Worm (Caenorhabditis elegans) whole organism, L4 larva: ENCODE results near the gene tars-1.

Experiments used
- D1046.2 ChIP-seq: fragments of 200-800 bp; sonication (Bioruptor generic); IDR thresholded peaks from 2 replicates; pipeline ENCODE4 v1.3.6; 2022; ENCODE audit warnings: missing genetic modification characterization, missing compliant biosample characterization
- F37D6.2 ChIP-seq: sonication (generic microtip); optimal IDR thresholded peaks from 2 replicates; lab custom pipeline; 2016; ENCODE audit warnings: mild to moderate bottlenecking, missing genetic modification characterization, missing compliant biosample characterization
- F44E2.7 ChIP-seq: fragments of 200-800 bp; sonication (Bioruptor generic); IDR thresholded peaks from 2 replicates; pipeline ENCODE4 v2.1.2; 2022; ENCODE audit warnings: missing genetic modification characterization, missing compliant biosample characterization
- T20F7.1 ChIP-seq: fragments of 200-800 bp; sonication (Bioruptor generic); optimal IDR thresholded peaks from 2 replicates; lab custom pipeline; 2018; ENCODE audit warnings: mild to moderate bottlenecking, missing genetic modification characterization, missing compliant biosample characterization
- Y105C5A.15 ChIP-seq: fragments of 200-800 bp; sonication (Bioruptor generic); IDR thresholded peaks from 2 replicates; pipeline ENCODE4 v1.3.6; 2022; ENCODE audit warnings: missing genetic modification characterization, missing compliant biosample characterization
- aha-1 ChIP-seq: fragments of 150-350 bp; peaks from one replicate; lab custom pipeline; 2014; ENCODE audit warnings: missing biosample characterization, missing genetic modification characterization
- ama-1 ChIP-seq: fragments of 150-350 bp; optimal IDR thresholded peaks from 2 replicates; lab custom pipeline; 2014; ENCODE audit warnings: inconsistent platforms, mixed read lengths
- arid-1 ChIP-seq: fragments of 200-800 bp; sonication (Bioruptor generic); conservative IDR thresholded peaks from 2 replicates; pipeline ENCODE4 v1.3.6; 2022; ENCODE audit warnings: missing genetic modification reagents, missing genetic modification characterization, missing compliant biosample characterization
- ceh-28 ChIP-seq: fragments of 150-350 bp; optimal IDR thresholded peaks from 2 replicates; lab custom pipeline; 2014; ENCODE audit warnings: missing biosample characterization, missing genetic modification reagents, missing genetic modification characterization
- ceh-32 ChIP-seq: sonication (generic microtip); optimal IDR thresholded peaks from 2 replicates; lab custom pipeline; 2016; ENCODE audit warnings: mild to moderate bottlenecking, missing genetic modification characterization, missing compliant biosample characterization; ENCODE audit not compliant: poor library complexity
- daf-16 ChIP-seq, 3 experiments: sonication (generic microtip); optimal IDR thresholded peaks; 2 replicates each; lab custom pipeline; 2016 to 2017; ENCODE audit warnings: missing genetic modification characterization in 3 of 3, missing genetic modification reagents in 3 of 3, mild to moderate bottlenecking in 2 of 3, missing compliant biosample characterization in 2 of 3, missing biosample characterization in 1 of 3, moderate library complexity in 1 of 3
- daf-19 ChIP-seq: fragments of 200-800 bp; sonication (Bioruptor generic); conservative IDR thresholded peaks from 2 replicates; pipeline ENCODE4 v1.3.6; 2022; ENCODE audit warnings: missing genetic modification characterization, missing compliant biosample characterization
- dmd-6 ChIP-seq: fragments of 200-800 bp; sonication (Bioruptor generic); IDR thresholded peaks from 2 replicates; pipeline ENCODE4 v1.3.6; 2022; ENCODE audit warnings: missing genetic modification reagents, missing genetic modification characterization, missing compliant biosample characterization
- dmd-8 ChIP-seq: fragments of 200-800 bp; sonication (Bioruptor generic); IDR thresholded peaks from 2 replicates; pipeline ENCODE4 v1.3.6; 2022; ENCODE audit warnings: missing genetic modification characterization, missing compliant biosample characterization
- dpl-1 ChIP-seq: fragments of 150-350 bp; optimal IDR thresholded peaks from 2 replicates; lab custom pipeline; 2014; ENCODE audit warnings: missing biosample characterization, missing genetic modification reagents, missing genetic modification characterization
- duxl-1 ChIP-seq: sonication (generic microtip); optimal IDR thresholded peaks from 2 replicates; lab custom pipeline; 2016; ENCODE audit warnings: mild to moderate bottlenecking, missing genetic modification characterization, moderate library complexity, missing compliant biosample characterization; ENCODE audit not compliant: poor library complexity
- dve-1 ChIP-seq: sonication (generic microtip); optimal IDR thresholded peaks from 2 replicates; lab custom pipeline; 2017; ENCODE audit warnings: antibody characterized with exemption, mild to moderate bottlenecking, missing genetic modification characterization, missing compliant biosample characterization; ENCODE audit not compliant: insufficient read depth
- hif-1 ChIP-seq, 2 experiments: sonication (generic microtip); optimal IDR thresholded peaks; 2 replicates each; lab custom pipeline; 2016 to 2017; ENCODE audit warnings: missing compliant biosample characterization in 2 of 2, missing genetic modification characterization in 2 of 2, missing genetic modification reagents in 2 of 2, missing genotype in 2 of 2, mild to moderate bottlenecking in 1 of 2
- hlh-11 ChIP-seq: fragments of 200-800 bp; sonication (Bioruptor generic); optimal IDR thresholded peaks from 2 replicates; lab custom pipeline; 2018; ENCODE audit warnings: mild to moderate bottlenecking, missing genetic modification characterization, missing compliant biosample characterization
- hmg-1.1 ChIP-seq: fragments of 200-800 bp; sonication (Bioruptor generic); IDR thresholded peaks from 2 replicates; pipeline ENCODE4 v1.3.6; 2022; ENCODE audit warnings: missing genetic modification reagents, missing genetic modification characterization, missing compliant biosample characterization
- jun-1 ChIP-seq: fragments of 150-350 bp; optimal IDR thresholded peaks from 2 replicates; lab custom pipeline; 2014; ENCODE audit warnings: missing biosample characterization, missing genetic modification reagents, missing genetic modification characterization
- lin-38 ChIP-seq: fragments of 200-800 bp; sonication (Bioruptor generic); IDR thresholded peaks from 2 replicates; pipeline ENCODE4 v1.3.6; 2022; ENCODE audit warnings: missing genetic modification reagents, missing genetic modification characterization, missing compliant biosample characterization
- mep-1 ChIP-seq: fragments of 150-350 bp; sonication (generic microtip); optimal IDR thresholded peaks from 3 replicates; lab custom pipeline; 2014; ENCODE audit warnings: missing biosample characterization, missing genetic modification characterization
- mes-2 ChIP-seq: sonication (generic microtip); optimal IDR thresholded peaks from 2 replicates; lab custom pipeline; 2016; ENCODE audit warnings: missing genotype, mild to moderate bottlenecking, missing genetic modification characterization, missing compliant biosample characterization; ENCODE audit not compliant: poor library complexity, severe bottlenecking
- mxl-2 ChIP-seq: fragments of 200-800 bp; sonication (Bioruptor generic); conservative IDR thresholded peaks from 2 replicates; pipeline ENCODE4 v1.3.6; 2022; ENCODE audit warnings: missing genetic modification reagents, missing genetic modification characterization, missing compliant biosample characterization
- nhr-102 ChIP-seq: sonication (generic microtip); optimal IDR thresholded peaks from 2 replicates; lab custom pipeline; 2016; ENCODE audit warnings: mild to moderate bottlenecking, missing genetic modification characterization, moderate library complexity, missing compliant biosample characterization
- nhr-42 ChIP-seq: fragments of 200-800 bp; sonication (Bioruptor generic); IDR thresholded peaks from 2 replicates; pipeline ENCODE4 v1.3.6; 2022; ENCODE audit warnings: missing genetic modification characterization, missing compliant biosample characterization
- pha-4 ChIP-seq, 2 experiments: fragments of 150-350 bp in 1 of 2; fragments of 200-800 bp in 1 of 2; sonication (Bioruptor generic) in 1 of 2; IDR thresholded peaks in 1 of 2; optimal IDR thresholded peaks in 1 of 2; 2 replicates each; pipeline versions ENCODE4 v1.3.6 to Lab custom; 2014 to 2022; ENCODE audit warnings: missing genetic modification characterization in 2 of 2, missing genetic modification reagents in 2 of 2, missing biosample characterization in 1 of 2, missing compliant biosample characterization in 1 of 2
- rbr-2 ChIP-seq: sonication (generic microtip); optimal IDR thresholded peaks from 2 replicates; lab custom pipeline; 2016; ENCODE audit warnings: missing genotype, missing genetic modification characterization, missing compliant biosample characterization
- snpc-1.2 ChIP-seq: fragments of 200-800 bp; sonication (Bioruptor generic); IDR thresholded peaks from 2 replicates; pipeline ENCODE4 v1.3.6; 2022; ENCODE audit warnings: missing genetic modification reagents, missing genetic modification characterization, missing compliant biosample characterization
- spr-1 ChIP-seq: sonication (generic microtip); optimal IDR thresholded peaks from 2 replicates; lab custom pipeline; 2016; ENCODE audit warnings: mild to moderate bottlenecking, missing genetic modification characterization, missing compliant biosample characterization
- spr-3 ChIP-seq: fragments of 200-800 bp; sonication (Bioruptor generic); optimal IDR thresholded peaks from 2 replicates; lab custom pipeline; 2018; ENCODE audit warnings: mild to moderate bottlenecking, missing genetic modification characterization, missing compliant biosample characterization
- tra-1 ChIP-seq: fragments of 200-800 bp; sonication (Bioruptor generic); IDR thresholded peaks from 2 replicates; pipeline ENCODE4 v1.3.6; 2022; ENCODE audit warnings: missing genetic modification reagents, missing genetic modification characterization, missing compliant biosample characterization
- unc-39 ChIP-seq: sonication (generic microtip); optimal IDR thresholded peaks from 2 replicates; lab custom pipeline; 2017; ENCODE audit warnings: missing biosample characterization, missing genetic modification characterization
- zag-1 ChIP-seq: fragments of 150-350 bp; optimal IDR thresholded peaks from 2 replicates; lab custom pipeline; 2014; ENCODE audit warnings: missing biosample characterization, missing genetic modification characterization
- zfp-2 ChIP-seq: sonication (generic microtip); optimal IDR thresholded peaks from 2 replicates; lab custom pipeline; 2016; ENCODE audit warnings: mild to moderate bottlenecking, missing genetic modification characterization, missing compliant biosample characterization
- zfp-3 ChIP-seq: fragments of 200-800 bp; sonication (Bioruptor generic); conservative IDR thresholded peaks from 2 replicates; pipeline ENCODE4 v1.3.6; 2022; ENCODE audit warnings: missing genetic modification reagents, missing genetic modification characterization, missing compliant biosample characterization

Gene tars-1

ce11 chrII:11733850-11734249, 38.4 kb upstream of the tars-1 start:
- TF ChIP-seq pha-4 (GFP tag; IDR thresholded peaks at IDR 0.05; lab: Robert Waterston, UW) = no peak
- TF ChIP-seq pha-4 (tag; optimal IDR thresholded peaks at IDR 0.05; lab: Kevin White, UChicago) = no peak
- no peak for TF ChIP-seq zag-1 (tag; lab: Kevin White, UChicago)
- no peak for TF ChIP-seq ceh-28 (tag; lab: Kevin White, UChicago)
- TF ChIP-seq dmd-8 = no peak
- no peak for TF ChIP-seq zfp-2 (tag; lab: Kevin White, UChicago)
- no peak for TF ChIP-seq daf-19 (GFP tag; lab: Robert Waterston, UW)
- TF ChIP-seq F44E2.7 (GFP tag; lab: Robert Waterston, UW) = no peak
- TF ChIP-seq F37D6.2 (tag; lab: Kevin White, UChicago) = no peak
- no peak for TF ChIP-seq snpc-1.2 (GFP tag; lab: Robert Waterston, UW)
- no peak for TF ChIP-seq dpl-1 (GFP tag; lab: Kevin White, UChicago)
- TF ChIP-seq mes-2 = no peak
- TF ChIP-seq hif-1 (tag; optimal IDR thresholded peaks at IDR 0.05; lab: Kevin White, UChicago) = no peak
- TF ChIP-seq arid-1 (GFP tag; lab: Robert Waterston, UW) = no peak
- no peak for TF ChIP-seq unc-39 (tag; lab: Kevin White, UChicago)
- TF ChIP-seq Y105C5A.15 (GFP tag; lab: Robert Waterston, UW) = no peak
- no peak for TF ChIP-seq rbr-2 (tag; lab: Kevin White, UChicago)
- TF ChIP-seq, all 104 proteins: peak for 0

ce11 chrII:11732513-11732912, 37.1 kb upstream of the tars-1 start, which contains the start of gene F13D12.8:
Gene F13D12.8 (minus strand): TSS chrII:11732594.
- no peak for TF ChIP-seq mes-2
- TF ChIP-seq hmg-1.1 (GFP tag; lab: Robert Waterston, UW) = 0 out of 2 replicates have a peak, but pooled peaks have one; percentile 19
- TF ChIP-seq, all 104 proteins: peak for 1

ce11 chrII:11731174-11731724, 35.8 kb upstream of the tars-1 start:
- TF ChIP-seq mep-1 (tag; lab: Kevin White, UChicago) (no peak), ama-1 (lab: Kevin White, UChicago) (peak; percentile 51), rbr-2 (tag; lab: Kevin White, UChicago) (peak; percentile 21), dve-1 (tag; lab: Kevin White, UChicago) (peak; percentile 16), aha-1 (tag; lab: Kevin White, UChicago) (peak; percentile 81), nhr-42 (GFP tag; lab: Robert Waterston, UW) (0 out of 2 replicates have a peak, but pooled peaks have one; percentile 51), arid-1 (GFP tag; lab: Robert Waterston, UW) (0 out of 2 replicates have a peak, but pooled peaks have one; percentile 23), zfp-3 (GFP tag; lab: Robert Waterston, UW) (peak; percentile 78; the same call in 1 of the 2 replicates), dmd-8 (no peak), jun-1 (tag; lab: Kevin White, UChicago) (no peak), spr-3 (GFP tag; lab: Kevin White, UChicago) (no peak), daf-16 (GFP tag; optimal IDR thresholded peaks at IDR 0.05; lab: Kevin White, UChicago) (no peak), daf-16 (tag; optimal IDR thresholded peaks at IDR 0.05; lab: Kevin White, UChicago) (peak; percentile 35), duxl-1 (peak; percentile 69), pha-4 (GFP tag; IDR thresholded peaks at IDR 0.05; lab: Robert Waterston, UW) (0 out of 2 replicates have a peak, but pooled peaks have one; percentile 29), pha-4 (tag; optimal IDR thresholded peaks at IDR 0.05; lab: Kevin White, UChicago) (no peak), ceh-32 (tag; lab: Kevin White, UChicago) (no peak), spr-1 (peak; percentile 82), mes-2 (peak; percentile 11), D1046.2 (GFP tag; lab: Robert Waterston, UW) (0 out of 2 replicates have a peak, but pooled peaks have one; percentile 17), mxl-2 (0 out of 2 replicates have a peak, but pooled peaks have one; percentile 32), hlh-11 (tag; lab: Kevin White, UChicago) (peak; percentile 32), tra-1 (GFP tag; lab: Robert Waterston, UW) (0 out of 2 replicates have a peak, but pooled peaks have one; percentile 13), nhr-102 (tag; lab: Kevin White, UChicago) (peak; percentile 67), lin-38 (peak; percentile 65), dmd-6 (GFP tag; lab: Robert Waterston, UW) (peak; percentile 35), T20F7.1 (GFP tag; lab: Kevin White, UChicago) (peak; percentile 2)
- TF ChIP-seq, all 104 proteins: peak for 20
